Fruit fly (Drosophila melanogaster): ENCODE results near the gene CG8840.
A peak's percentile ranks its signal among the peaks of the same experiment; 100 is the strongest.

Gene CG8840

DNA sequence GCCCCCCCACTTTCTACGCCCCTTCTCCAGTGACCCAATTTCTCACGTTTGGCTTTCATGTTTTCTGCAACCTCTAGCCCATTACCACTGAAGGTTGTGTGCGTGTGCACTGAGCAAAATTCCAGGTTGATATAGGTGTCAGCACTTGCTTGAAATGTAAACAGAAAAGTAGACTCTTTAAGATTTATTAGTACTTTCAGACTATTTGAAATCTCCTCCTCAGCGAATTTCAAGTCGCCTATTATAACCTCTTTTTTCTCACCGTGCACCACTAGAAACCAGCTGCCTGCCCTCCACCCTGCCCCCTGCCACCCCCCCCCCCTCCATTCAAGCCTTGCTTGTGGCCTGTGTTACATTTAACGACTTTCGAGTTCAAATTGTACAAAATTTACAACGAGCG is 24.7 kb downstream of the CG8840 start (continued):
- TF ChIP-seq sisA (GFP tag; IDR thresholded peaks at IDR 0.05) (peak; percentile 82), gce (GFP tag; IDR thresholded peaks at IDR 0.05) (peak; percentile 54; the same call in 1 of the 3 replicates), Six4 (GFP tag; optimal IDR thresholded peaks at IDR 0.05) (no peak), Oaz (GFP tag; IDR thresholded peaks at IDR 0.05) (no peak), CG17385 (GFP tag; optimal IDR thresholded peaks at IDR 0.05) (peak; percentile 10), CG13775 (GFP tag; optimal IDR thresholded peaks at IDR 0.05) (no peak), CG6254 (GFP tag; optimal IDR thresholded peaks at IDR 0.05) (peak; percentile 39), slou (GFP tag; optimal IDR thresholded peaks at IDR 0.05) (no peak), CrebB (tag; optimal IDR thresholded peaks at IDR 0.05) (no peak), usp (GFP tag; optimal IDR thresholded peaks at IDR 0.05) (no peak), lilli (GFP tag; optimal IDR thresholded peaks at IDR 0.05) (no peak), gt (GFP tag; IDR thresholded peaks at IDR 0.05) (no peak), CG1024 (GFP tag; IDR thresholded peaks at IDR 0.05) (peak; percentile 40; the same call in 1 of the 2 replicates), Asciz (GFP tag; optimal IDR thresholded peaks at IDR 0.05) (peak; percentile 8), crol (GFP tag; IDR thresholded peaks at IDR 0.05) (peak; percentile 61), CG7963 (GFP tag; IDR thresholded peaks at IDR 0.05; ENCODE audit: partially characterized antibody) (no peak), ewg (GFP tag; optimal IDR thresholded peaks at IDR 0.05) (peak; percentile 47), jigr1 (GFP tag; IDR thresholded peaks at IDR 0.05) (no peak), slbo (GFP tag; IDR thresholded peaks at IDR 0.05) (peak; percentile 52), CG7839 (tag; optimal IDR thresholded peaks at IDR 0.05) (peak; percentile 61), sna (GFP tag; IDR thresholded peaks at IDR 0.05; ENCODE audit: partially characterized antibody) (no peak), CG8359 (GFP tag; optimal IDR thresholded peaks at IDR 0.05; ENCODE audit: borderline replicate concordance) (no peak), Ptx1 (GFP tag; IDR thresholded peaks at IDR 0.05) (peak; percentile 60), ara (GFP tag; IDR thresholded peaks at IDR 0.05) (peak; percentile 58; the same call in 1 of the 2 replicates), CG6683 (GFP tag; optimal IDR thresholded peaks at IDR 0.05) (no peak), phol (tag; optimal IDR thresholded peaks at IDR 0.05) (peak; percentile 63), CG15696 (tag; optimal IDR thresholded peaks at IDR 0.05) (no peak), disco-r (GFP tag; optimal IDR thresholded peaks at IDR 0.05) (no peak), CG7928 (GFP tag; optimal IDR thresholded peaks at IDR 0.05) (no peak), CG13894 (tag; optimal IDR thresholded peaks at IDR 0.05) (no peak), chif (GFP tag; optimal IDR thresholded peaks at IDR 0.05) (peak; percentile 12 to 39), vnd (GFP tag; IDR thresholded peaks at IDR 0.05; ENCODE audit: partially characterized antibody) (no peak), oc (tag; optimal IDR thresholded peaks at IDR 0.05) (peak; percentile 4), CG7786 (GFP tag; optimal IDR thresholded peaks at IDR 0.05) (no peak), Ada2b (GFP tag; IDR thresholded peaks at IDR 0.05) (peak; percentile 52; the same call in 1 of the 2 replicates), CG9437 (GFP tag; optimal IDR thresholded peaks at IDR 0.05) (no peak), dpn (GFP tag; optimal IDR thresholded peaks at IDR 0.05) (peak; percentile 6 to 18), nom (GFP tag; optimal IDR thresholded peaks at IDR 0.05) (no peak), YL-1 (GFP tag; optimal IDR thresholded peaks at IDR 0.05) (no peak), gsb-n (tag; optimal IDR thresholded peaks at IDR 0.05) (no peak), CG6813 (GFP tag; optimal IDR thresholded peaks at IDR 0.05) (peak; percentile 28), wor (GFP tag; IDR thresholded peaks at IDR 0.05) (peak; percentile 45), CG12744 (GFP tag; optimal IDR thresholded peaks at IDR 0.05) (no peak), trh (GFP tag; optimal IDR thresholded peaks at IDR 0.05) (no peak), CG14710 (tag; optimal IDR thresholded peaks at IDR 0.05) (peak; percentile 34), ap (GFP tag; IDR thresholded peaks at IDR 0.05) (peak; percentile 35; the same call in 1 of the 2 replicates), CG10147 (GFP tag; optimal IDR thresholded peaks at IDR 0.05) (no peak), rib (GFP tag; IDR thresholded peaks at IDR 0.05) (no peak), PHDP (tag; optimal IDR thresholded peaks at IDR 0.05) (peak; percentile 12), CG2875 (GFP tag; optimal IDR thresholded peaks at IDR 0.05) (peak; percentile 20), Hsf (GFP tag; optimal IDR thresholded peaks at IDR 0.05) (no peak)

All from whole organism, embryonic.